Worm (Caenorhabditis elegans): ENCODE measurements around the gene gpla-1.

gpla-1 gene

DNA sequence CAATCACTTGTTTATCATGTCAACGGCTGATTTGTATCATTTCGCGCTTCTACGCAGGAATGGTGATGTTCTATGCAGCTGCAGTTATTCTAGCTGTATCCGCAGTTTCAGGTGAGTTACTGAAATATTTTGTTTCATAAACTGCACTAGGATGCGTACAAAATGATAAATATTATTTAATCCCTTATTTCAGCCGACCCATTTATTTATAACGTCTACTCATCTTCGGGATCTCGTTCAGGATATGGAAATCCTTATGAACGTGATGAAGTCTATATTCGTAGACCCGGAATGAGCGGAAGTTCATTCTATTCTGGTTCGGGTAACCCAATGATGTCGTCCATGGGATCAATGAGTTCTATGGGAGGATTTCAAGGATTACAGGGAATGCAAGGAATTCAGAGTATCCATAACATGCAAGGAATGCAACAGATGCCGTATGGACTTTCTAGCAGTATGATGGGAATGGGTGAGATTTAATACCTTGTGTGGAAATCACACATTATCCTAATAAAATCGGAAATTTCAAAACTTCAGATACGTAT is 8.5 kb downstream of the gpla-1 start, which contains the start of gene F58H1.2:
Gene F58H1.2 (plus strand): TSS at position 51 of the 545 bp plus-strand sequence.
- TF ChIP-seq C08G9.2 (tag; optimal IDR thresholded peaks at IDR 0.05) (no peak), dmd-4 (tag; optimal IDR thresholded peaks at IDR 0.05; ENCODE audit: borderline replicate concordance) (no peak), lin-11 (tag; optimal IDR thresholded peaks at IDR 0.05) (no peak), dve-1 (tag; optimal IDR thresholded peaks at IDR 0.05) (no peak), pag-3 (tag; optimal IDR thresholded peaks at IDR 0.05; ENCODE audit: borderline replicate concordance) (no peak), hlh-8 (tag; optimal IDR thresholded peaks at IDR 0.05) (no peak), ceh-34 (tag; optimal IDR thresholded peaks at IDR 0.05) (no peak), ceh-45 (GFP tag; IDR thresholded peaks at IDR 0.05) (no peak), elt-2 (tag; optimal IDR thresholded peaks at IDR 0.05) (no peak), hlh-15 (tag; optimal IDR thresholded peaks at IDR 0.05) (no peak), fax-1 (tag; optimal IDR thresholded peaks at IDR 0.05) (no peak), ceh-18 (tag; optimal IDR thresholded peaks at IDR 0.05) (no peak), npax-4 (tag; optimal IDR thresholded peaks at IDR 0.05) (no peak)

DNA sequence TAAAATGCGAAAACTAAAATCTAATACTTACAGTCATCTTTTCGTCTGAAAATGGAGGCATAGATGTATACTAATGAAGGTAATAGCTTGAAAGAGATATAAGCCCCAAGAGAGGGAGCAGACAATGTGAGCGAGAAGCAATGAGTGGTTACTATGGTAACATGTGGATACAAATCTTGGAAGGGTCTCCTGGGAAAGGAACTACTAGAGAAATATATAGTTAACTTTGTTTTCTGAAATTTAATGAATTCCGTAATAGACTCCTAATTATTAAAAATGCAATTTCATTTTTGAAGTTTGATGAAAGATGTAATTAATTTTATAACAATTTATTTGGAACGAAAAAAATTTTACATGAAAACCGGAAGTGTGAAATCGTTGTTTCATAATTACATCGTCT is 10.3 kb downstream of the gpla-1 start, which contains the start of gene osm-6:
Gene osm-6 (minus strand): TSS at position 101 of the 400 bp plus-strand sequence.
- no peak for TF ChIP-seq ceh-14 (tag; optimal IDR thresholded peaks at IDR 0.05)
- no peak for TF ChIP-seq ceh-6 (GFP tag; optimal IDR thresholded peaks at IDR 0.05)
- TF ChIP-seq ceh-31 (tag; optimal IDR thresholded peaks at IDR 0.05): no peak
- TF ChIP-seq lin-11 (tag; optimal IDR thresholded peaks at IDR 0.05): no peak

ce11 chrV:11921689-11922517 is 15.7 kb downstream of the gpla-1 start:
- TF ChIP-seq rnt-1 (tag; optimal IDR thresholded peaks at IDR 0.05) (peak; percentile 4), ceh-18 (tag; optimal IDR thresholded peaks at IDR 0.05) (peak; percentile 23), T23F11.4 (GFP tag; optimal IDR thresholded peaks at IDR 0.05) (no peak), unc-55 (GFP tag; optimal IDR thresholded peaks at IDR 0.05) (peak; percentile 18), dmd-4 (tag; optimal IDR thresholded peaks at IDR 0.05; ENCODE audit: borderline replicate concordance) (no peak), nfya-1 (tag; optimal IDR thresholded peaks at IDR 0.05) (peak; percentile 19), ceh-9 (tag; optimal IDR thresholded peaks at IDR 0.05) (no peak), ceh-31 (tag; optimal IDR thresholded peaks at IDR 0.05) (peak; percentile 45), lim-6 (tag; optimal IDR thresholded peaks at IDR 0.05) (no peak), ceh-14 (tag; optimal IDR thresholded peaks at IDR 0.05) (no peak)

- TF ChIP-seq unc-55 (GFP tag; optimal IDR thresholded peaks at IDR 0.05) (peak; percentile 55), che-1 (tag; optimal IDR thresholded peaks at IDR 0.05) (no peak)
These were observed 16.4 kb downstream of the gpla-1 start for ce11 chrV:11921229-11921628.

ce11 chrV:11919639-11920038 is 18.0 kb downstream of the gpla-1 start:
- TF ChIP-seq ceh-9 (tag; optimal IDR thresholded peaks at IDR 0.05) (no peak), sox-4 (tag; optimal IDR thresholded peaks at IDR 0.05) (no peak), ttx-3 (tag; optimal IDR thresholded peaks at IDR 0.05) (no peak), npax-4 (tag; optimal IDR thresholded peaks at IDR 0.05) (no peak), elt-2 (tag; optimal IDR thresholded peaks at IDR 0.05) (no peak), nhr-232 (tag; optimal IDR thresholded peaks at IDR 0.05) (no peak), fkh-10 (GFP tag; optimal IDR thresholded peaks at IDR 0.05) (no peak)

DNA sequence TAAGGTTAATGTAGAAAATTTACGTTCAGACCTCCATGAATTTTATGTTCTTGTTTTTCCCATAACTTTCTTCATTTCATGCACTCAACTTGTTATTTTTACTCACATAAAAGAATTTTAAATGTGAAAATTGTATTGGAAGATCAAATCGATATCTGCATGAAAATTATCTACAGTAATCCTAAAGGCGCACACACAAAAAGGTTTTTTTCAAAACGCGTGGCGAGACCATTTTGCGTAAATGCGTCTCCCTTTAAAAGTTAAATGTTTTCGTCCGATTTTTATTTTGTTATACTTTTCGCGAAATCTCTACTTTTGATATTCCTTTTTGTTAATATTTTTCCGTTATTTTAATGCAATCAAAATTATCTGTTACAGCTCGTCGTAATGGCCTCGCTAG is 20.4 kb downstream of the gpla-1 start, which contains the start of gene R31.2:
Gene R31.2 (plus strand): TSS at position 388 of the 400 bp plus-strand sequence.
- TF ChIP-seq hlh-30 (tag; optimal IDR thresholded peaks at IDR 0.05; ENCODE audit: insufficient read depth): no peak
- TF ChIP-seq ceh-2 (tag; optimal IDR thresholded peaks at IDR 0.05): no peak
- no peak for TF ChIP-seq tbx-2 (tag; optimal IDR thresholded peaks at IDR 0.05)
- TF ChIP-seq fkh-6 (tag; optimal IDR thresholded peaks at IDR 0.05): no peak
- no peak for TF ChIP-seq unc-86 (tag; optimal IDR thresholded peaks at IDR 0.05)
- no peak for TF ChIP-seq che-1 (tag; optimal IDR thresholded peaks at IDR 0.05)
- TF ChIP-seq elt-4 (tag; optimal IDR thresholded peaks at IDR 0.05): no peak
- TF ChIP-seq hlh-15 (tag; optimal IDR thresholded peaks at IDR 0.05): no peak
- no peak for TF ChIP-seq C38D4.7 (GFP tag; optimal IDR thresholded peaks at IDR 0.05)
- TF ChIP-seq Y22D7AL.16 (tag; optimal IDR thresholded peaks at IDR 0.05): no peak
- no peak for TF ChIP-seq ceh-9 (tag; optimal IDR thresholded peaks at IDR 0.05)

All from whole organism, late embryonic.